Fruit fly (Drosophila melanogaster) whole organism, embryonic: ENCODE measurements around the gene Dic1.

Experiments used
- Awh ChIP-seq: fragments of 200-800 bp; sonication (Bioruptor generic); IDR thresholded peaks from 2 replicates; pipeline ENCODE4, ENCODE4 v1.3.6; 2022; ENCODE audit warnings: missing biosample characterization, missing genetic modification characterization
- CG10274 ChIP-seq: fragments of 200-800 bp; sonication (Bioruptor generic); optimal IDR thresholded peaks from 3 replicates; lab custom pipeline; 2017; ENCODE audit warnings: missing biosample characterization, mild to moderate bottlenecking, missing genetic modification characterization
- CG10565 ChIP-seq: fragments of 200-800 bp; sonication (Bioruptor generic); optimal IDR thresholded peaks from 3 replicates; lab custom pipeline; 2016; ENCODE audit warnings: missing biosample characterization, mild to moderate bottlenecking, missing genetic modification characterization
- CG12236 ChIP-seq: fragments of 200-800 bp; sonication (Bioruptor generic); optimal IDR thresholded peaks from 2 replicates; lab custom pipeline; 2016; ENCODE audit warnings: missing biosample characterization, missing genetic modification characterization
- CG12299 ChIP-seq: fragments of 200-800 bp; sonication (Bioruptor generic); optimal IDR thresholded peaks from 2 replicates; lab custom pipeline; 2018; ENCODE audit warnings: missing biosample characterization, mild to moderate bottlenecking, missing genetic modification characterization
- CG14710 ChIP-seq: fragments of 200-800 bp; sonication (Bioruptor generic); optimal IDR thresholded peaks from 3 replicates; lab custom pipeline; 2019; ENCODE audit warnings: missing biosample characterization, mild to moderate bottlenecking, missing genetic modification characterization, moderate library complexity
- CG1602 ChIP-seq: fragments of 200-800 bp; sonication (Bioruptor generic); optimal IDR thresholded peaks from 3 replicates; lab custom pipeline; 2016; ENCODE audit warnings: missing biosample characterization, missing genetic modification characterization
- CG1647 ChIP-seq: fragments of 200-800 bp; sonication (Bioruptor generic); optimal IDR thresholded peaks from 3 replicates; lab custom pipeline; 2016; ENCODE audit warnings: missing biosample characterization, missing genetic modification characterization
- CG16815 ChIP-seq: fragments of 200-800 bp; sonication (Bioruptor generic); optimal IDR thresholded peaks from 3 replicates; lab custom pipeline; 2017; ENCODE audit warnings: missing biosample characterization, mild to moderate bottlenecking, missing genetic modification characterization
- CG17612 ChIP-seq: fragments of 200-800 bp; sonication (Bioruptor generic); IDR thresholded peaks from 2 replicates; pipeline ENCODE4 v1.3.6; 2022; ENCODE audit warnings: missing biosample characterization, missing genetic modification characterization
- CG18476 ChIP-seq: fragments of 200-800 bp; sonication (Bioruptor generic); optimal IDR thresholded peaks from 2 replicates; lab custom pipeline; 2016; ENCODE audit warnings: missing biosample characterization, mild to moderate bottlenecking, missing genetic modification characterization
- CG30431 ChIP-seq: fragments of 200-800 bp; sonication (Bioruptor generic); optimal IDR thresholded peaks from 2 replicates; lab custom pipeline; 2017; ENCODE audit warnings: missing biosample characterization, missing genetic modification characterization
- CG3838 ChIP-seq: fragments of 200-800 bp; sonication (Bioruptor generic); optimal IDR thresholded peaks from 3 replicates; lab custom pipeline; 2016; ENCODE audit warnings: missing biosample characterization, missing genetic modification characterization
- CG4328 ChIP-seq: fragments of 200-800 bp; sonication (Bioruptor generic); optimal IDR thresholded peaks from 3 replicates; lab custom pipeline; 2017; ENCODE audit warnings: missing biosample characterization, missing genetic modification reagents, missing genetic modification characterization
- CG4424 ChIP-seq: fragments of 200-800 bp; sonication (Bioruptor generic); optimal IDR thresholded peaks from 3 replicates; lab custom pipeline; 2016; ENCODE audit warnings: missing biosample characterization, missing genetic modification characterization
- CG7839 ChIP-seq: fragments of 200-800 bp; sonication (Bioruptor generic); optimal IDR thresholded peaks from 3 replicates; lab custom pipeline; 2018; ENCODE audit warnings: missing biosample characterization, mild to moderate bottlenecking, missing genetic modification characterization, moderate library complexity
- CG7963 ChIP-seq: fragments of 200-800 bp; sonication (Bioruptor generic); IDR thresholded peaks from 3 replicates; pipeline ENCODE4 v1.3.6; 2022; ENCODE audit warnings: missing biosample characterization, missing genetic modification characterization; ENCODE audit not compliant: partially characterized antibody
- CG8089 ChIP-seq: fragments of 200-800 bp; sonication (Bioruptor generic); optimal IDR thresholded peaks from 3 replicates; lab custom pipeline; 2016; ENCODE audit warnings: missing biosample characterization, missing genetic modification characterization
- CG8290 ChIP-seq, 3 experiments: fragments of 200-800 bp; sonication (Bioruptor generic); optimal IDR thresholded peaks; 2 replicates each; lab custom pipeline; 2016 to 2019; ENCODE audit warnings: missing biosample characterization in 3 of 3, missing genetic modification characterization in 3 of 3, mild to moderate bottlenecking in 2 of 3, moderate library complexity in 1 of 3
- Hey ChIP-seq: fragments of 200-800 bp; sonication (Bioruptor generic); optimal IDR thresholded peaks from 3 replicates; lab custom pipeline; 2018; ENCODE audit warnings: missing biosample characterization, mild to moderate bottlenecking, missing genetic modification characterization
- HmgD ChIP-seq: fragments of 200-800 bp; sonication (Bioruptor generic); optimal IDR thresholded peaks from 3 replicates; lab custom pipeline; 2016; ENCODE audit warnings: missing biosample characterization, missing genetic modification characterization
- HmgZ ChIP-seq: fragments of 200-800 bp; sonication (Bioruptor generic); optimal IDR thresholded peaks from 2 replicates; lab custom pipeline; 2018; ENCODE audit warnings: missing biosample characterization, mild to moderate bottlenecking, missing genetic modification characterization
- Hr3 ChIP-seq: fragments of 200-800 bp; sonication (Bioruptor generic); optimal IDR thresholded peaks from 3 replicates; lab custom pipeline; 2016; ENCODE audit warnings: missing biosample characterization, missing genetic modification characterization
- Ravus ChIP-seq: fragments of 200-800 bp; sonication (Bioruptor generic); IDR thresholded peaks from 2 replicates; pipeline ENCODE4 v1.3.6; 2022; ENCODE audit warnings: missing biosample characterization, missing genetic modification characterization
- Rfx ChIP-seq: fragments of 200-800 bp; sonication (Bioruptor generic); IDR thresholded peaks from 2 replicates; pipeline ENCODE4 v1.3.6; 2022; ENCODE audit warnings: missing biosample characterization, missing genetic modification characterization
- Usf ChIP-seq: fragments of 200-800 bp; sonication (Bioruptor generic); optimal IDR thresholded peaks from 2 replicates; lab custom pipeline; 2017; ENCODE audit warnings: missing genotype, missing biosample characterization, missing genetic modification characterization
- YL-1 ChIP-seq: fragments of 200-800 bp; sonication (Bioruptor generic); optimal IDR thresholded peaks from 3 replicates; lab custom pipeline; 2017; ENCODE audit warnings: missing biosample characterization, mild to moderate bottlenecking, missing genetic modification characterization
- ara ChIP-seq: fragments of 200-800 bp; sonication (Bioruptor generic); IDR thresholded peaks from 2 replicates; pipeline ENCODE4 v1.3.6; 2022; ENCODE audit warnings: missing biosample characterization, missing genetic modification characterization
- ase ChIP-seq: fragments of 200-800 bp; sonication (Bioruptor generic); IDR thresholded peaks from 3 replicates; pipeline ENCODE4 v1.3.6; 2022; ENCODE audit warnings: missing biosample characterization, missing genetic modification characterization
- bbx ChIP-seq: fragments of 200-800 bp; sonication (Bioruptor generic); IDR thresholded peaks from 2 replicates; pipeline ENCODE4 v1.3.6; 2022; ENCODE audit warnings: missing biosample characterization, missing genetic modification characterization; ENCODE audit not compliant: partially characterized antibody
- crp ChIP-seq, 2 experiments: fragments of 200-800 bp; sonication (Bioruptor generic); optimal IDR thresholded peaks; 2 replicates in 1 of 2; 3 replicates in 1 of 2; lab custom pipeline; 2017; ENCODE audit warnings: missing biosample characterization in 2 of 2, missing genetic modification characterization in 2 of 2, mild to moderate bottlenecking in 1 of 2, moderate library complexity in 1 of 2
- dm ChIP-seq: fragments of 200-800 bp; sonication (Bioruptor generic); optimal IDR thresholded peaks from 3 replicates; lab custom pipeline; 2016; ENCODE audit warnings: missing biosample characterization, missing genetic modification characterization
- dmrt99B ChIP-seq: fragments of 200-800 bp; sonication (Bioruptor generic); optimal IDR thresholded peaks from 2 replicates; lab custom pipeline; 2018; ENCODE audit warnings: missing biosample characterization, mild to moderate bottlenecking, missing genetic modification characterization, moderate library complexity
- eve ChIP-seq, 2 experiments: fragments of >200 bp; optimal IDR thresholded peaks; 2 replicates each; lab custom pipeline; 2017; ENCODE audit warnings: missing biosample characterization in 2 of 2, missing genetic modification characterization in 2 of 2
- fd102C ChIP-seq: fragments of 200-800 bp; sonication (Bioruptor generic); optimal IDR thresholded peaks from 2 replicates; lab custom pipeline; 2018; ENCODE audit warnings: missing biosample characterization, mild to moderate bottlenecking, missing genetic modification characterization, moderate library complexity
- gcm ChIP-seq: fragments of 200-800 bp; sonication (Bioruptor generic); optimal IDR thresholded peaks from 2 replicates; lab custom pipeline; 2019; ENCODE audit warnings: missing biosample characterization, mild to moderate bottlenecking, missing genetic modification characterization, moderate library complexity
- gcm2 ChIP-seq: fragments of 200-800 bp; sonication (Bioruptor generic); optimal IDR thresholded peaks from 2 replicates; lab custom pipeline; 2016; ENCODE audit warnings: missing biosample characterization, missing genetic modification characterization
- gem ChIP-seq: fragments of 200-800 bp; sonication (Bioruptor generic); optimal IDR thresholded peaks from 2 replicates; lab custom pipeline; 2019; ENCODE audit warnings: missing biosample characterization, mild to moderate bottlenecking, missing genetic modification characterization, moderate library complexity
- pum ChIP-seq: fragments of 200-800 bp; sonication (Bioruptor generic); optimal IDR thresholded peaks from 2 replicates; lab custom pipeline; 2016; ENCODE audit warnings: missing biosample characterization, missing genetic modification characterization
- repo ChIP-seq: fragments of 200-800 bp; sonication (Bioruptor generic); optimal IDR thresholded peaks from 2 replicates; lab custom pipeline; 2016; ENCODE audit warnings: missing biosample characterization, missing genetic modification characterization
- ro ChIP-seq: fragments of 200-800 bp; sonication (Bioruptor generic); IDR thresholded peaks from 2 replicates; pipeline ENCODE4 v1.3.6; 2022; ENCODE audit warnings: missing biosample characterization, missing genetic modification characterization
- sna ChIP-seq: fragments of 200-800 bp; sonication (Bioruptor generic); IDR thresholded peaks from 2 replicates; pipeline ENCODE4 v1.3.6; 2022; ENCODE audit warnings: missing biosample characterization, missing genetic modification characterization; ENCODE audit not compliant: partially characterized antibody
- sr ChIP-seq: fragments of 200-800 bp; sonication (Bioruptor generic); IDR thresholded peaks from 3 replicates; pipeline ENCODE4 v1.3.6; 2022; ENCODE audit warnings: missing biosample characterization, missing genetic modification characterization
- trem ChIP-seq: fragments of 200-800 bp; optimal IDR thresholded peaks from 3 replicates; lab custom pipeline; 2019; ENCODE audit warnings: missing biosample characterization, mild to moderate bottlenecking, missing genetic modification characterization, moderate library complexity
- ttk ChIP-seq: fragments of 200-800 bp; sonication (Bioruptor generic); IDR thresholded peaks from 2 replicates; pipeline ENCODE4 v2.1.2; 2022; ENCODE audit warnings: missing biosample characterization, missing genetic modification characterization
- tx ChIP-seq: fragments of 200-800 bp; sonication (Bioruptor generic); optimal IDR thresholded peaks from 2 replicates; lab custom pipeline; 2016; ENCODE audit warnings: missing biosample characterization, missing genetic modification characterization
- z ChIP-seq: fragments of 200-800 bp; sonication (Bioruptor generic); IDR thresholded peaks from 3 replicates; pipeline ENCODE4 v1.3.6; 2022; ENCODE audit warnings: missing biosample characterization, missing genetic modification characterization
- zf30C ChIP-seq: fragments of 200-800 bp; sonication (Bioruptor generic); optimal IDR thresholded peaks from 3 replicates; lab custom pipeline; 2018; ENCODE audit warnings: missing biosample characterization, mild to moderate bottlenecking, missing genetic modification characterization

Dic1 gene

DNA sequence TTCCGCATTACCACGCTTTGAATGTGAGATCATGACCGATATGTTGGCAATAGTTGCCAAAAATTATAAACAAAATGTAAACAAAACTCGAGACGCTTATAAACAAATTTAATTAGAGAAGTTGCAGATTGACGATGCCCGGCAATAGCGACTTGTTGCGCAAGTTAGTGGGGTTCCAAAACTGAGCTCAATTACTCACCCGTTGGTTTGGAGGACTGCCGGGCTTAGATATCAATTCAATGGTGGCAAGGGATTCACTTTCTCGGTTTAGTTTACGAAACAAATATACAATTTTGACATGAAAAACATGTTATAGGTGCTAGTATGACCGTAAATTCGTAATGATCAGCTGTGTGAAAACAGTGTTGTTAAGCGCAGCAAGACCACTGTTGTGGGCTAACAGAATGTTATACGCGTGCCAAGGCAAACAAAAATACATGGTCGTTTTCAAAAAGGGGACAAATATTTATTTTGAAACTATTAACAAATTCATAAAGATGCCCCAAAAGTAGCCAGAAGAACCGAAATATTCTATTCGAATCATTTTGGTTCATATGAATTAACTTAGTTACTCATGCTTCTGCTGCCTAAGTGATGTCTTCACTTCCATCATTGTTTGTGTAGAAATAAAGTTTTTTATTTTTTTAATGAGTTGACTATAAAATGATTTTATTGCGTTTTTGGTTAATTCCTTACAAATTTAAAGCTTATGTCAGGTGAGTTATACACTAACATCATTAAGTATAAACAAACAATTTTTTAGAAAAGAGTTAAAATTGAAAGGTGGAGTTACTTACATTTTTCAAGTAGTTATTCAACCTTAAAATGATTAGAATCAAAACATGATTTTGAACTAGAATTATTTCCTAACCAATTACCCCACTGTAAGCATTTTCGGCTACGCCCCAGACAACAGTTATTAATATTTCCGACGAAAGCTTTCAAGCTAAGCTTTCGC lies 2.1 kb downstream of the Dic1 start, which contains the start of gene Elp6 (continued):
- TF ChIP-seq eve (GFP tag; optimal IDR thresholded peaks at IDR 0.05; lab: Kevin White, UChicago): peak in 1 of 2 experiments; percentile 62
- TF ChIP-seq CG7963 (GFP tag; lab: Robert Waterston, UW): no peak
- TF ChIP-seq fd102C: no peak
- peak; percentile 32 for TF ChIP-seq CG12236 (GFP tag; lab: Kevin White, UChicago)
- TF ChIP-seq sna (GFP tag; lab: Robert Waterston, UW): no peak
- TF ChIP-seq tx (GFP tag; lab: Kevin White, UChicago): no peak
- peak; percentile 49 for TF ChIP-seq gcm2 (GFP tag; lab: Kevin White, UChicago)
- TF ChIP-seq ara (GFP tag; lab: Robert Waterston, UW): no peak
- TF ChIP-seq CG17612 (GFP tag; lab: Robert Waterston, UW): 0 out of 2 replicates have a peak, but pooled peaks have one; percentile 10
- TF ChIP-seq repo (GFP tag; lab: Kevin White, UChicago): peak; percentile 23
- peak; percentile 84 for TF ChIP-seq Rfx
- peak; percentile 76 for TF ChIP-seq Hr3
- peak; percentile 73 for TF ChIP-seq dmrt99B (tag; lab: Kevin White, UChicago)
- TF ChIP-seq CG10565: no peak
- TF ChIP-seq Ravus (GFP tag; lab: Robert Waterston, UW): no peak; the same call in 1 of the 2 replicates
- no peak for TF ChIP-seq gcm (GFP tag; lab: Kevin White, UChicago)
- peak; percentile 67; the same call in 1 of the 2 replicates for TF ChIP-seq Awh (GFP tag; lab: Robert Waterston, UW)
- TF ChIP-seq ro (GFP tag; lab: Robert Waterston, UW): no peak
- TF ChIP-seq gem (tag; lab: Kevin White, UChicago): peak; percentile 81
- TF ChIP-seq CG1647 (GFP tag; lab: Kevin White, UChicago): peak; percentile 45
- TF ChIP-seq CG4328 (GFP tag; lab: Kevin White, UChicago): peak; percentile 24
- no peak for TF ChIP-seq CG12299 (tag; lab: Kevin White, UChicago)
- peak; percentile 75 for TF ChIP-seq CG18476 (GFP tag; lab: Kevin White, UChicago)
- peak; percentile 51 for TF ChIP-seq ttk (GFP tag; lab: Robert Waterston, UW)
- TF ChIP-seq HmgD (GFP tag; lab: Kevin White, UChicago): no peak
- no peak for TF ChIP-seq Hey (tag; lab: Kevin White, UChicago)
- TF ChIP-seq HmgZ (tag; lab: Kevin White, UChicago): no peak
- no peak for TF ChIP-seq trem
- peak; percentile 56 for TF ChIP-seq CG16815 (GFP tag; lab: Kevin White, UChicago)
- TF ChIP-seq ase (GFP tag; lab: Robert Waterston, UW): peak; percentile 64
- TF ChIP-seq pum (GFP tag; lab: Kevin White, UChicago): peak; percentile 65
- TF ChIP-seq YL-1: no peak
- TF ChIP-seq CG4424 (GFP tag; lab: Kevin White, UChicago): peak; percentile 79
- no peak for TF ChIP-seq CG3838
- no peak for TF ChIP-seq CG8089 (GFP tag; lab: Kevin White, UChicago)
- peak; percentile 73 for TF ChIP-seq CG7839
- TF ChIP-seq bbx: no peak
- TF ChIP-seq Usf (GFP tag; lab: Kevin White, UChicago): peak; percentile 37
- TF ChIP-seq CG14710 (tag; lab: Kevin White, UChicago): peak; percentile 27
- TF ChIP-seq CG8290 (GFP tag; optimal IDR thresholded peaks at IDR 0.05; lab: Kevin White, UChicago): no peak
- peak in 1 of 2 experiments; percentile 62 for TF ChIP-seq CG8290 (tag; optimal IDR thresholded peaks at IDR 0.05; lab: Kevin White, UChicago)
- TF ChIP-seq dm (GFP tag; lab: Kevin White, UChicago): peak; percentile 54
- peak; percentile 50 to 89 for TF ChIP-seq crp (GFP tag; optimal IDR thresholded peaks at IDR 0.05; lab: Kevin White, UChicago)
- TF ChIP-seq CG1602 (GFP tag; lab: Kevin White, UChicago): peak; percentile 67
- TF ChIP-seq zf30C: no peak
- TF ChIP-seq CG10274: peak; percentile 29
- TF ChIP-seq z (GFP tag; lab: Robert Waterston, UW): no peak
- TF ChIP-seq sr: no peak
- TF ChIP-seq CG30431 (GFP tag; lab: Kevin White, UChicago): peak; percentile 4
